Fruit fly (Drosophila melanogaster) whole organism, embryonic: ENCODE data around the gene unc-119.

Source experiments
- Atf3 ChIP-seq: fragments of 200-800 bp; sonication (Bioruptor generic); optimal IDR thresholded peaks from 3 replicates; lab custom pipeline; 2016; ENCODE audit warnings: missing biosample characterization, missing genetic modification characterization
- Awh ChIP-seq: fragments of 200-800 bp; sonication (Bioruptor generic); IDR thresholded peaks from 2 replicates; pipeline ENCODE4, ENCODE4 v1.3.6; 2022; ENCODE audit warnings: missing biosample characterization, missing genetic modification characterization
- Bdp1 ChIP-seq: fragments of 200-800 bp; sonication (Bioruptor generic); optimal IDR thresholded peaks from 3 replicates; lab custom pipeline; 2016; ENCODE audit warnings: missing biosample characterization, missing genetic modification characterization
- CG11504 ChIP-seq: fragments of 200-800 bp; sonication (Bioruptor generic); optimal IDR thresholded peaks from 3 replicates; lab custom pipeline; 2019; ENCODE audit warnings: missing biosample characterization, mild to moderate bottlenecking, missing genetic modification characterization, moderate library complexity
- CG12299 ChIP-seq: fragments of 200-800 bp; sonication (Bioruptor generic); optimal IDR thresholded peaks from 2 replicates; lab custom pipeline; 2018; ENCODE audit warnings: missing biosample characterization, mild to moderate bottlenecking, missing genetic modification characterization
- CG13287 ChIP-seq: fragments of 200-800 bp; sonication (Bioruptor generic); IDR thresholded peaks from 2 replicates; pipeline ENCODE4 v1.3.6; 2022; ENCODE audit warnings: missing biosample characterization, missing genetic modification characterization; ENCODE audit not compliant: partially characterized antibody
- CG13296 ChIP-seq: fragments of 200-800 bp; sonication (Bioruptor generic); optimal IDR thresholded peaks from 3 replicates; lab custom pipeline; 2018; ENCODE audit warnings: missing biosample characterization, mild to moderate bottlenecking, missing genetic modification characterization
- CG14860 ChIP-seq: fragments of 200-800 bp; sonication (Bioruptor generic); IDR thresholded peaks from 3 replicates; pipeline ENCODE4 v1.3.6; 2022; ENCODE audit warnings: missing biosample characterization, missing genetic modification characterization; ENCODE audit not compliant: partially characterized antibody
- CG17829 ChIP-seq: fragments of 200-800 bp; optimal IDR thresholded peaks from 2 replicates; lab custom pipeline; 2019; ENCODE audit warnings: missing biosample characterization, mild to moderate bottlenecking, missing genetic modification characterization, moderate library complexity
- CG2129 ChIP-seq: fragments of 200-800 bp; sonication (Bioruptor generic); IDR thresholded peaks from 2 replicates; pipeline ENCODE4 v1.3.6; 2022; ENCODE audit warnings: missing biosample characterization, missing genetic modification characterization; ENCODE audit not compliant: partially characterized antibody
- CG2199 ChIP-seq: fragments of 200-800 bp; sonication (Bioruptor generic); IDR thresholded peaks from 3 replicates; pipeline ENCODE4 v1.3.6; 2022; ENCODE audit warnings: missing biosample characterization, missing genetic modification characterization
- CG31224 ChIP-seq: fragments of 200-800 bp; sonication (Bioruptor generic); IDR thresholded peaks from 2 replicates; pipeline ENCODE4 v1.3.6; 2022; ENCODE audit warnings: missing biosample characterization, missing genetic modification characterization
- CG31388 ChIP-seq: fragments of 200-800 bp; sonication (Bioruptor generic); optimal IDR thresholded peaks from 2 replicates; lab custom pipeline; 2016; ENCODE audit warnings: missing biosample characterization, missing genetic modification characterization
- CG32772 ChIP-seq: fragments of 200-800 bp; sonication (Bioruptor generic); IDR thresholded peaks from 2 replicates; pipeline ENCODE4 v1.3.6; 2022; ENCODE audit warnings: missing biosample characterization, missing genetic modification characterization
- CG34376 ChIP-seq: fragments of 200-800 bp; sonication (Bioruptor generic); optimal IDR thresholded peaks from 2 replicates; lab custom pipeline; 2018; ENCODE audit warnings: missing biosample characterization, mild to moderate bottlenecking, missing genetic modification characterization
- CG4328 ChIP-seq: fragments of 200-800 bp; sonication (Bioruptor generic); optimal IDR thresholded peaks from 3 replicates; lab custom pipeline; 2017; ENCODE audit warnings: missing biosample characterization, missing genetic modification reagents, missing genetic modification characterization
- CG8089 ChIP-seq: fragments of 200-800 bp; sonication (Bioruptor generic); optimal IDR thresholded peaks from 3 replicates; lab custom pipeline; 2016; ENCODE audit warnings: missing biosample characterization, missing genetic modification characterization
- CG9215 ChIP-seq: fragments of 200-800 bp; sonication (Bioruptor generic); IDR thresholded peaks from 2 replicates; pipeline ENCODE4 v1.3.6; 2022; ENCODE audit warnings: missing biosample characterization, missing genetic modification characterization
- CG9727 ChIP-seq: fragments of 200-800 bp; sonication (Bioruptor generic); optimal IDR thresholded peaks from 3 replicates; lab custom pipeline; 2017; ENCODE audit warnings: missing biosample characterization, mild to moderate bottlenecking, missing genetic modification characterization
- Dip3 ChIP-seq: fragments of 200-800 bp; sonication (Bioruptor generic); optimal IDR thresholded peaks from 3 replicates; lab custom pipeline; 2016; ENCODE audit warnings: missing biosample characterization, missing genetic modification characterization
- Gsc ChIP-seq: fragments of 200-800 bp; sonication (Bioruptor generic); IDR thresholded peaks from 2 replicates; pipeline ENCODE4 v1.3.6; 2022; ENCODE audit warnings: missing biosample characterization, missing genetic modification characterization
- Med ChIP-seq: fragments of 200-800 bp; sonication (Bioruptor generic); peaks from one replicate; lab custom pipeline; 2016; ENCODE audit warnings: missing biosample characterization, missing genetic modification characterization, mild to moderate bottlenecking, inconsistent platforms, moderate library complexity
- Myb ChIP-seq: fragments of 200-800 bp; sonication (Bioruptor generic); optimal IDR thresholded peaks from 2 replicates; lab custom pipeline; 2016; ENCODE audit warnings: missing biosample characterization, missing genetic modification characterization
- Sin3A ChIP-seq: fragments of >200 bp; optimal IDR thresholded peaks from 2 replicates; lab custom pipeline; 2018
- Spps ChIP-seq: fragments of 200-800 bp; sonication (Bioruptor generic); optimal IDR thresholded peaks from 2 replicates; lab custom pipeline; 2018; ENCODE audit warnings: missing biosample characterization, mild to moderate bottlenecking, missing genetic modification characterization
- Ssrp ChIP-seq: fragments of 200-800 bp; sonication (Bioruptor generic); optimal IDR thresholded peaks from 2 replicates; lab custom pipeline; 2018; ENCODE audit warnings: missing biosample characterization, mild to moderate bottlenecking, missing genetic modification characterization, moderate library complexity
- Xrp1 ChIP-seq: fragments of 200-800 bp; sonication (Bioruptor generic); IDR thresholded peaks from 2 replicates; pipeline ENCODE4 v1.3.6; 2022; ENCODE audit warnings: missing biosample characterization, missing genetic modification characterization
- aop ChIP-seq: fragments of 200-800 bp; sonication (Bioruptor generic); IDR thresholded peaks from 2 replicates; pipeline ENCODE4 v1.3.6; 2022; ENCODE audit warnings: missing biosample characterization, missing genetic modification characterization
- ase ChIP-seq: fragments of 200-800 bp; sonication (Bioruptor generic); IDR thresholded peaks from 3 replicates; pipeline ENCODE4 v1.3.6; 2022; ENCODE audit warnings: missing biosample characterization, missing genetic modification characterization
- ato ChIP-seq: fragments of 200-800 bp; sonication (Bioruptor generic); IDR thresholded peaks from 2 replicates; pipeline ENCODE4 v1.3.6; 2022; ENCODE audit warnings: missing biosample characterization, missing genetic modification characterization; ENCODE audit not compliant: partially characterized antibody
- az2 ChIP-seq: fragments of 200-800 bp; sonication (Bioruptor generic); optimal IDR thresholded peaks from 3 replicates; lab custom pipeline; 2016; ENCODE audit warnings: missing biosample characterization, missing genetic modification characterization
- br ChIP-seq: fragments of >200 bp; optimal IDR thresholded peaks from 2 replicates; lab custom pipeline; 2017
- cas ChIP-seq: fragments of 200-800 bp; sonication (Bioruptor generic); IDR thresholded peaks from 2 replicates; pipeline ENCODE4 v1.3.6; 2022; ENCODE audit warnings: missing biosample characterization, missing genetic modification characterization
- cg ChIP-seq: fragments of 200-800 bp; sonication (Bioruptor generic); optimal IDR thresholded peaks from 3 replicates; lab custom pipeline; 2019; ENCODE audit warnings: missing biosample characterization, mild to moderate bottlenecking, missing genetic modification characterization, moderate library complexity
- chinmo ChIP-seq: fragments of 200-800 bp; sonication (Bioruptor generic); IDR thresholded peaks from 4 replicates; pipeline ENCODE4 v1.3.6; 2022; ENCODE audit warnings: missing biosample characterization, missing genetic modification characterization; ENCODE audit not compliant: partially characterized antibody
- fd3F ChIP-seq: fragments of 200-800 bp; sonication (Bioruptor generic); optimal IDR thresholded peaks from 2 replicates; lab custom pipeline; 2018; ENCODE audit warnings: missing biosample characterization, mild to moderate bottlenecking, missing genetic modification characterization, moderate library complexity
- fru ChIP-seq: fragments of >200 bp; optimal IDR thresholded peaks from 2 replicates; lab custom pipeline; 2017
- gsb-n ChIP-seq: fragments of 200-800 bp; sonication (Bioruptor generic); optimal IDR thresholded peaks from 3 replicates; lab custom pipeline; 2018; ENCODE audit warnings: missing biosample characterization, mild to moderate bottlenecking, missing genetic modification characterization
- prd ChIP-seq, 3 experiments: fragments of >200 bp in 2 of 3; fragments of 200-800 bp in 1 of 3; sonication (Bioruptor generic) in 1 of 3; optimal IDR thresholded peaks in 2 of 3; IDR thresholded peaks in 1 of 3; 2 replicates in 2 of 3; 3 replicates in 1 of 3; pipeline versions ENCODE4 v1.3.6 to Lab custom; 2017 to 2022; ENCODE audit warnings: missing biosample characterization in 1 of 3, missing genetic modification characterization in 1 of 3
- psq ChIP-seq: fragments of 200-800 bp; sonication (Bioruptor generic); optimal IDR thresholded peaks from 2 replicates; lab custom pipeline; 2017; ENCODE audit warnings: missing biosample characterization, missing genetic modification characterization
- pzg ChIP-seq: fragments of 200-800 bp; sonication (Bioruptor generic); optimal IDR thresholded peaks from 3 replicates; lab custom pipeline; 2018; ENCODE audit warnings: missing biosample characterization, mild to moderate bottlenecking, missing genetic modification characterization, moderate library complexity
- repo ChIP-seq: fragments of 200-800 bp; sonication (Bioruptor generic); optimal IDR thresholded peaks from 2 replicates; lab custom pipeline; 2016; ENCODE audit warnings: missing biosample characterization, missing genetic modification characterization
- scrt ChIP-seq: fragments of 200-800 bp; sonication (Bioruptor generic); optimal IDR thresholded peaks from 2 replicates; lab custom pipeline; 2018; ENCODE audit warnings: missing biosample characterization, mild to moderate bottlenecking, missing genetic modification characterization, moderate library complexity
- stwl ChIP-seq: fragments of 200-800 bp; sonication (Bioruptor generic); optimal IDR thresholded peaks from 3 replicates; lab custom pipeline; 2018; ENCODE audit warnings: missing biosample characterization, mild to moderate bottlenecking, missing genetic modification characterization, moderate library complexity
- sug ChIP-seq: fragments of 200-800 bp; optimal IDR thresholded peaks from 2 replicates; lab custom pipeline; 2019; ENCODE audit warnings: missing biosample characterization, mild to moderate bottlenecking, missing genetic modification characterization, moderate library complexity
- tgo ChIP-seq: fragments of 200-800 bp; sonication (Bioruptor generic); IDR thresholded peaks from 3 replicates; pipeline ENCODE4 v1.3.6; 2022; ENCODE audit warnings: missing biosample characterization, missing genetic modification characterization
- trem ChIP-seq: fragments of 200-800 bp; optimal IDR thresholded peaks from 3 replicates; lab custom pipeline; 2019; ENCODE audit warnings: missing biosample characterization, mild to moderate bottlenecking, missing genetic modification characterization, moderate library complexity
- unc-4 ChIP-seq: fragments of 200-800 bp; sonication (Bioruptor generic); IDR thresholded peaks from 2 replicates; pipeline ENCODE4 v1.3.6; 2022; ENCODE audit warnings: missing biosample characterization, missing genetic modification characterization; ENCODE audit not compliant: partially characterized antibody
- wek ChIP-seq: fragments of 200-800 bp; sonication (Bioruptor generic); optimal IDR thresholded peaks from 3 replicates; lab custom pipeline; 2018; ENCODE audit warnings: missing biosample characterization, mild to moderate bottlenecking, missing genetic modification characterization, moderate library complexity

unc-119 gene

dm6 chrX:7323649-7324511 lies 32.8 kb upstream of the unc-119 start, which contains the start of the genes Atg5 and Dok (continued):
- TF ChIP-seq trem (tag; lab: Kevin White, UChicago) (peak; percentile 54), Gsc (GFP tag; lab: Robert Waterston, UW) (no peak), ase (GFP tag; lab: Robert Waterston, UW) (no peak), fd3F (GFP tag; lab: Kevin White, UChicago) (no peak), prd (optimal IDR thresholded peaks at IDR 0.05; lab: Kevin White, UChicago) (no peak), prd (GFP tag; IDR thresholded peaks at IDR 0.05; lab: Robert Waterston, UW) (peak; percentile 44; the same call in 1 of the 3 replicates), unc-4 (peak; percentile 62), az2 (GFP tag; lab: Kevin White, UChicago) (no peak), psq (GFP tag; lab: Kevin White, UChicago) (no peak), CG13287 (GFP tag; lab: Robert Waterston, UW) (peak; percentile 68), CG9727 (GFP tag; lab: Kevin White, UChicago) (no peak), CG31224 (no peak), CG8089 (GFP tag; lab: Kevin White, UChicago) (no peak), pzg (peak; percentile 74), CG4328 (GFP tag; lab: Kevin White, UChicago) (no peak), stwl (tag; lab: Kevin White, UChicago) (peak; percentile 78), Xrp1 (GFP tag; lab: Robert Waterston, UW) (no peak), CG9215 (no peak; the same call in 1 of the 2 replicates), fru (lab: Kevin White, UChicago) (no peak), ato (GFP tag; lab: Robert Waterston, UW) (peak; percentile 44), CG34376 (no peak), Dip3 (no peak), Bdp1 (GFP tag; lab: Kevin White, UChicago) (no peak), CG13296 (GFP tag; lab: Kevin White, UChicago) (no peak), repo (no peak), CG32772 (0 out of 2 replicates have a peak, but pooled peaks have one; percentile 16), Med (peak; percentile 67), CG2129 (no peak), CG17829 (peak; percentile 53), cas (GFP tag; lab: Robert Waterston, UW) (no peak), Awh (no peak), br (lab: Kevin White, UChicago) (no peak), Ssrp (no peak), cg (GFP tag; lab: Kevin White, UChicago) (no peak), wek (GFP tag; lab: Kevin White, UChicago) (no peak), Sin3A (lab: Kevin White, UChicago) (no peak), chinmo (0 out of 4 replicates have a peak, but pooled peaks have one; percentile 62), CG31388 (GFP tag; lab: Kevin White, UChicago) (no peak), CG2199 (GFP tag; lab: Robert Waterston, UW) (no peak), scrt (GFP tag; lab: Kevin White, UChicago) (no peak), gsb-n (tag; lab: Kevin White, UChicago) (no peak), tgo (GFP tag; lab: Robert Waterston, UW) (no peak), Spps (tag; lab: Kevin White, UChicago) (no peak), Myb (GFP tag; lab: Kevin White, UChicago) (no peak), CG12299 (tag; lab: Kevin White, UChicago) (no peak), CG14860 (GFP tag; lab: Robert Waterston, UW) (0 out of 3 replicates have a peak, but pooled peaks have one; percentile 53), CG11504 (tag; lab: Kevin White, UChicago) (peak; percentile 45), Atf3 (GFP tag; lab: Kevin White, UChicago) (no peak), sug (tag; lab: Kevin White, UChicago) (no peak), aop (GFP tag; lab: Robert Waterston, UW) (no peak)
